Worm (Caenorhabditis elegans) whole organism, L2 larva: ENCODE data around the gene mms-19.

Experiments
- C34F6.9 ChIP-seq: fragments of 150-350 bp; optimal IDR thresholded peaks from 2 replicates; lab custom pipeline; 2014; ENCODE audit warnings: missing biosample characterization, missing genetic modification characterization
- ama-1 ChIP-seq: fragments of 150-350 bp; optimal IDR thresholded peaks from 2 replicates; lab custom pipeline; 2018; ENCODE audit warnings: inconsistent platforms
- elt-3 ChIP-seq: sonication (generic microtip); optimal IDR thresholded peaks from 2 replicates; lab custom pipeline; 2017; ENCODE audit warnings: missing biosample characterization, missing genetic modification characterization
- fos-1 ChIP-seq: fragments of 150-350 bp; optimal IDR thresholded peaks from 2 replicates; lab custom pipeline; 2014; ENCODE audit warnings: missing biosample characterization, missing genetic modification characterization
- lin-11 ChIP-seq: fragments of 150-350 bp; sonication (generic microtip); optimal IDR thresholded peaks from 2 replicates; lab custom pipeline; 2014; ENCODE audit warnings: missing biosample characterization, missing genetic modification characterization, inconsistent platforms, mixed read lengths
- mdl-1 ChIP-seq, 2 experiments: fragments of 150-350 bp in 1 of 2; sonication (generic microtip) in 1 of 2; optimal IDR thresholded peaks; 2 replicates each; lab custom pipeline; 2017; ENCODE audit warnings: missing biosample characterization in 2 of 2, missing genetic modification characterization in 2 of 2
- nhr-12 ChIP-seq: fragments of 150-350 bp; optimal IDR thresholded peaks from 2 replicates; lab custom pipeline; 2014; ENCODE audit warnings: missing biosample characterization, missing genetic modification characterization
- nhr-23 ChIP-seq: fragments of 150-350 bp; optimal IDR thresholded peaks from 2 replicates; lab custom pipeline; 2014; ENCODE audit warnings: missing biosample characterization, missing genetic modification reagents, missing genetic modification characterization
- nhr-237 ChIP-seq: fragments of 150-350 bp; optimal IDR thresholded peaks from 2 replicates; lab custom pipeline; 2014; ENCODE audit warnings: missing biosample characterization, missing genetic modification characterization
- nhr-77 ChIP-seq: fragments of 150-350 bp; optimal IDR thresholded peaks from 2 replicates; lab custom pipeline; 2014; ENCODE audit warnings: missing biosample characterization, missing genetic modification characterization
- skn-1 ChIP-seq: sonication (generic microtip); optimal IDR thresholded peaks from 2 replicates; lab custom pipeline; 2017; ENCODE audit warnings: missing biosample characterization, missing genetic modification characterization
- snpc-4 ChIP-seq: fragments of 150-350 bp; optimal IDR thresholded peaks from 2 replicates; lab custom pipeline; 2014; ENCODE audit warnings: missing biosample characterization, missing genetic modification characterization
- unc-62 ChIP-seq: fragments of 150-350 bp; optimal IDR thresholded peaks from 2 replicates; lab custom pipeline; 2014; ENCODE audit warnings: missing biosample characterization, missing genetic modification reagents, missing genetic modification characterization

- TF ChIP-seq snpc-4 (no peak), nhr-77 (tag; lab: Kevin White, UChicago) (no peak), mdl-1 (tag; optimal IDR thresholded peaks at IDR 0.05; lab: Kevin White, UChicago) (no peak), nhr-23 (no peak), C34F6.9 (tag; lab: Kevin White, UChicago) (no peak), fos-1 (no peak), lin-11 (tag; lab: Kevin White, UChicago) (no peak), skn-1 (no peak), elt-3 (no peak), nhr-237 (tag; lab: Kevin White, UChicago) (no peak), nhr-12 (tag; lab: Kevin White, UChicago) (no peak), unc-62 (GFP tag; lab: Kevin White, UChicago) (no peak), ama-1 (no peak)
Measured at ce11 chrV:5499475-5499874, 14.7 kb upstream of the mms-19 start.
